Fruit fly (Drosophila melanogaster) whole organism, embryonic: ENCODE data around the gene CG33543.

ENCODE experiments used
- Adf1 ChIP-seq: fragments of 200-800 bp; sonication (Bioruptor generic); IDR thresholded peaks from 2 replicates; pipeline ENCODE4 v1.3.6; 2022; ENCODE audit warnings: missing biosample characterization, missing genetic modification characterization
- CG12942 ChIP-seq: fragments of 200-800 bp; sonication (Bioruptor generic); optimal IDR thresholded peaks from 3 replicates; lab custom pipeline; 2016; ENCODE audit warnings: missing biosample characterization, missing genetic modification characterization
- Dfd ChIP-seq, 2 experiments: fragments of >200 bp; optimal IDR thresholded peaks; 2 replicates each; lab custom pipeline; 2017; ENCODE audit warnings: missing biosample characterization in 2 of 2, missing genetic modification characterization in 2 of 2
- ara ChIP-seq: fragments of 200-800 bp; sonication (Bioruptor generic); IDR thresholded peaks from 2 replicates; pipeline ENCODE4 v1.3.6; 2022; ENCODE audit warnings: missing biosample characterization, missing genetic modification characterization
- fu2 ChIP-seq: fragments of 200-800 bp; sonication (Bioruptor generic); optimal IDR thresholded peaks from 2 replicates; lab custom pipeline; 2016; ENCODE audit warnings: missing biosample characterization, missing genetic modification characterization
- gcm2 ChIP-seq: fragments of 200-800 bp; sonication (Bioruptor generic); optimal IDR thresholded peaks from 2 replicates; lab custom pipeline; 2016; ENCODE audit warnings: missing biosample characterization, missing genetic modification characterization
- nerfin-2 ChIP-seq: fragments of 200-800 bp; sonication (Bioruptor generic); IDR thresholded peaks from 2 replicates; pipeline ENCODE4 v1.3.6; 2022; ENCODE audit warnings: missing biosample characterization, missing genetic modification characterization; ENCODE audit not compliant: partially characterized antibody
- tna ChIP-seq: fragments of 200-800 bp; sonication (Bioruptor generic); IDR thresholded peaks from 2 replicates; pipeline ENCODE4 v1.3.6; 2022; ENCODE audit warnings: missing biosample characterization, missing genetic modification characterization; ENCODE audit not compliant: partially characterized antibody

DNA sequence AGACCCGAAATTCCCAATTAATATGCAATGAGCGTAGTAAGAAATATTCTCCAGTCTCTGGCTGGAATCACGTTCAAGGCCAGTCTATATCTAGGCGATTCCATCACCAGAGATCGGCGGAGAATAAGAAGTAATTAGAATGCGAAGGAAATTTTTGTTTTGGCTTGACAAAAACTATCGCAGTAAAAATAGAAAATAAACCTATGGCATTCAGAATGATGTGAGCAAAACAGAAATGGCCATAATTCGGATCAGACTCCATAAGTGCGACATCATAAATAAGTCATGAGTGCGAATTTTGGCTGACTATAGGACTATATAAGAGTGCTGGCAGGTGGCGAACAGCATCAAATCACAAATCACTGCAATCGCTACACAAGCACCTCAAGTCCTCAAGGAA is 2.0 kb upstream of the CG33543 start, which contains the start of gene Nplp4:
- TF ChIP-seq Dfd (GFP tag; optimal IDR thresholded peaks at IDR 0.05; lab: Kevin White, UChicago) = no peak
- TF ChIP-seq Adf1 (GFP tag; lab: Robert Waterston, UW) = no peak
- TF ChIP-seq tna = no peak
- TF ChIP-seq nerfin-2 (GFP tag; lab: Robert Waterston, UW) = no peak
- no peak for TF ChIP-seq ara (GFP tag; lab: Robert Waterston, UW)
- TF ChIP-seq gcm2 (GFP tag; lab: Kevin White, UChicago) = no peak
- TF ChIP-seq CG12942 (GFP tag; lab: Kevin White, UChicago) = no peak
- no peak for TF ChIP-seq fu2
